Fruit fly (Drosophila melanogaster) whole organism, embryonic: ENCODE results near the gene Kap3.
A peak's percentile ranks its signal among the peaks of the same experiment; 100 is the strongest.

Experiments
- Abd-B ChIP-seq: fragments of 200-800 bp; sonication (Bioruptor generic); optimal IDR thresholded peaks from 2 replicates; lab custom pipeline; 2018; ENCODE audit warnings: missing biosample characterization, mild to moderate bottlenecking, missing genetic modification characterization, moderate library complexity
- C15 ChIP-seq: fragments of 200-800 bp; sonication (Bioruptor generic); IDR thresholded peaks from 3 replicates; pipeline ENCODE4 v1.3.6; 2022; ENCODE audit warnings: missing biosample characterization, missing genetic modification characterization
- CG10366 ChIP-seq: fragments of 200-800 bp; sonication (Bioruptor generic); IDR thresholded peaks from 2 replicates; pipeline ENCODE4 v1.3.6; 2022; ENCODE audit warnings: missing biosample characterization, missing genetic modification characterization
- CG10462 ChIP-seq: fragments of 200-800 bp; sonication (Bioruptor generic); optimal IDR thresholded peaks from 2 replicates; lab custom pipeline; 2016; ENCODE audit warnings: missing biosample characterization, missing genetic modification characterization
- CG10959 ChIP-seq: fragments of 200-800 bp; sonication (Bioruptor generic); IDR thresholded peaks from 2 replicates; pipeline ENCODE4 v1.3.6; 2022; ENCODE audit warnings: missing biosample characterization, missing genetic modification characterization
- CG11456 ChIP-seq: fragments of 200-800 bp; sonication (Bioruptor generic); IDR thresholded peaks from 3 replicates; pipeline ENCODE4 v1.3.6; 2022; ENCODE audit warnings: missing biosample characterization, missing genetic modification characterization
- CG14050 ChIP-seq: fragments of 200-800 bp; sonication (Bioruptor generic); IDR thresholded peaks from 3 replicates; pipeline ENCODE4 v1.3.6; 2022; ENCODE audit warnings: missing biosample characterization, missing genetic modification characterization
- CG14710 ChIP-seq: fragments of 200-800 bp; sonication (Bioruptor generic); optimal IDR thresholded peaks from 3 replicates; lab custom pipeline; 2019; ENCODE audit warnings: missing biosample characterization, mild to moderate bottlenecking, missing genetic modification characterization, moderate library complexity
- CG14965 ChIP-seq: fragments of 200-800 bp; sonication (Bioruptor generic); optimal IDR thresholded peaks from 2 replicates; lab custom pipeline; 2016; ENCODE audit warnings: missing biosample characterization, missing genetic modification characterization, borderline replicate concordance
- CG17328 ChIP-seq: fragments of 200-800 bp; sonication (Bioruptor generic); IDR thresholded peaks from 2 replicates; pipeline ENCODE4 v1.3.6; 2022; ENCODE audit warnings: missing biosample characterization, missing genetic modification characterization
- CG17361 ChIP-seq: fragments of 200-800 bp; sonication (Bioruptor generic); IDR thresholded peaks from 3 replicates; pipeline ENCODE4 v1.3.6; 2022; ENCODE audit warnings: missing biosample characterization, missing genetic modification characterization
- CG18262 ChIP-seq: fragments of 200-800 bp; optimal IDR thresholded peaks from 3 replicates; lab custom pipeline; 2019; ENCODE audit warnings: missing biosample characterization, mild to moderate bottlenecking, missing genetic modification characterization, moderate library complexity
- CG18599 ChIP-seq: fragments of 200-800 bp; sonication (Bioruptor generic); optimal IDR thresholded peaks from 3 replicates; lab custom pipeline; 2017; ENCODE audit warnings: missing biosample characterization, missing genetic modification characterization, mild to moderate bottlenecking, moderate library complexity, missing genetic modification reagents
- CG2120 ChIP-seq: fragments of 200-800 bp; sonication (Bioruptor generic); optimal IDR thresholded peaks from 3 replicates; lab custom pipeline; 2016; ENCODE audit warnings: missing biosample characterization, missing genetic modification characterization
- CG2712 ChIP-seq: fragments of 200-800 bp; optimal IDR thresholded peaks from 3 replicates; lab custom pipeline; 2019; ENCODE audit warnings: missing biosample characterization, mild to moderate bottlenecking, missing genetic modification characterization, moderate library complexity
- CG30403 ChIP-seq: fragments of 200-800 bp; sonication (Bioruptor generic); optimal IDR thresholded peaks from 3 replicates; lab custom pipeline; 2016; ENCODE audit warnings: missing biosample characterization, missing genetic modification characterization
- CG31441 ChIP-seq: fragments of 200-800 bp; sonication (Bioruptor generic); IDR thresholded peaks from 2 replicates; pipeline ENCODE4 v1.3.6; 2022; ENCODE audit warnings: missing biosample characterization, missing genetic modification characterization
- CG32532 ChIP-seq: fragments of 200-800 bp; sonication (Bioruptor generic); IDR thresholded peaks from 2 replicates; pipeline ENCODE4 v1.3.6; 2022; ENCODE audit warnings: missing biosample characterization, missing genetic modification characterization
- CG32767 ChIP-seq: fragments of 200-800 bp; sonication (Bioruptor generic); IDR thresholded peaks from 2 replicates; pipeline ENCODE4 v1.3.6; 2022; ENCODE audit warnings: missing biosample characterization, missing genetic modification characterization
- CG32772 ChIP-seq: fragments of 200-800 bp; sonication (Bioruptor generic); IDR thresholded peaks from 2 replicates; pipeline ENCODE4 v1.3.6; 2022; ENCODE audit warnings: missing biosample characterization, missing genetic modification characterization
- CG34422 ChIP-seq: fragments of 200-800 bp; sonication (Bioruptor generic); IDR thresholded peaks from 3 replicates; pipeline ENCODE4 v1.3.6; 2022; ENCODE audit warnings: missing biosample characterization, missing genetic modification characterization
- CG6175 ChIP-seq: fragments of 200-800 bp; sonication (Bioruptor generic); IDR thresholded peaks from 3 replicates; pipeline ENCODE4 v1.3.6; 2022; ENCODE audit warnings: missing biosample characterization, missing genetic modification characterization
- CG8290 ChIP-seq, 3 experiments: fragments of 200-800 bp; sonication (Bioruptor generic); optimal IDR thresholded peaks; 2 replicates each; lab custom pipeline; 2016 to 2019; ENCODE audit warnings: missing biosample characterization in 3 of 3, missing genetic modification characterization in 3 of 3, mild to moderate bottlenecking in 2 of 3, moderate library complexity in 1 of 3
- CG9932 ChIP-seq: fragments of 200-800 bp; sonication (Bioruptor generic); IDR thresholded peaks from 2 replicates; pipeline ENCODE4 v1.3.6; 2022; ENCODE audit warnings: missing biosample characterization, missing genetic modification characterization
- Dp ChIP-seq: fragments of 200-800 bp; sonication (Bioruptor generic); optimal IDR thresholded peaks from 2 replicates; lab custom pipeline; 2018; ENCODE audit warnings: missing biosample characterization, mild to moderate bottlenecking, missing genetic modification characterization, moderate library complexity
- Hmr ChIP-seq: fragments of 200-800 bp; sonication (Bioruptor generic); optimal IDR thresholded peaks from 3 replicates; lab custom pipeline; 2017; ENCODE audit warnings: mild to moderate bottlenecking, missing biosample characterization, missing genetic modification reagents, missing genetic modification characterization
- MBD-R2 ChIP-seq: fragments of 200-800 bp; sonication (Bioruptor generic); IDR thresholded peaks from 2 replicates; pipeline ENCODE4 v1.3.6; 2022; ENCODE audit warnings: missing biosample characterization, missing genetic modification characterization
- Meics ChIP-seq: fragments of 200-800 bp; sonication (Bioruptor generic); optimal IDR thresholded peaks from 2 replicates; lab custom pipeline; 2017; ENCODE audit warnings: missing biosample characterization, mild to moderate bottlenecking, missing genetic modification characterization
- NC2β ChIP-seq: fragments of 200-800 bp; sonication (Bioruptor generic); optimal IDR thresholded peaks from 2 replicates; lab custom pipeline; 2016; ENCODE audit warnings: missing biosample characterization, missing genetic modification characterization
- NFAT ChIP-seq: fragments of 200-800 bp; sonication (Bioruptor generic); IDR thresholded peaks from 2 replicates; pipeline ENCODE4 v1.3.6; 2022; ENCODE audit warnings: missing biosample characterization, missing genetic modification characterization
- Rfx ChIP-seq: fragments of 200-800 bp; sonication (Bioruptor generic); IDR thresholded peaks from 2 replicates; pipeline ENCODE4 v1.3.6; 2022; ENCODE audit warnings: missing biosample characterization, missing genetic modification characterization
- Taf1 ChIP-seq: fragments of 200-800 bp; sonication (Bioruptor generic); IDR thresholded peaks from 2 replicates; pipeline ENCODE4 v1.3.6; 2022; ENCODE audit warnings: missing biosample characterization, missing genetic modification characterization
- Xrp1 ChIP-seq: fragments of 200-800 bp; sonication (Bioruptor generic); IDR thresholded peaks from 2 replicates; pipeline ENCODE4 v1.3.6; 2022; ENCODE audit warnings: missing biosample characterization, missing genetic modification characterization
- al ChIP-seq: fragments of 200-800 bp; sonication (Bioruptor generic); IDR thresholded peaks from 2 replicates; pipeline ENCODE4 v1.3.6; 2022; ENCODE audit warnings: missing biosample characterization, missing genetic modification characterization
- bab2 ChIP-seq: fragments of 200-800 bp; sonication (Bioruptor generic); optimal IDR thresholded peaks from 2 replicates; lab custom pipeline; 2016; ENCODE audit warnings: missing biosample characterization, missing genetic modification characterization
- chif ChIP-seq, 2 experiments: fragments of 200-800 bp; sonication (Bioruptor generic); optimal IDR thresholded peaks; 3 replicates each; lab custom pipeline; 2016; ENCODE audit warnings: missing biosample characterization in 2 of 2, missing genetic modification characterization in 2 of 2
- dpn ChIP-seq, 2 experiments: fragments of 200-800 bp; sonication (Bioruptor generic); optimal IDR thresholded peaks; 3 replicates each; lab custom pipeline; 2016; ENCODE audit warnings: missing biosample characterization in 2 of 2, missing genetic modification characterization in 2 of 2
- hkb ChIP-seq, 2 experiments: fragments of 200-800 bp in 1 of 2; fragments of >200 bp in 1 of 2; sonication (Bioruptor generic) in 1 of 2; IDR thresholded peaks in 1 of 2; optimal IDR thresholded peaks in 1 of 2; 2 replicates each; pipeline versions ENCODE4 v1.3.6 to Lab custom; 2017 to 2022; ENCODE audit warnings: missing biosample characterization in 1 of 2, missing genetic modification characterization in 1 of 2
- jigr1 ChIP-seq: fragments of 200-800 bp; sonication (Bioruptor generic); IDR thresholded peaks from 3 replicates; pipeline ENCODE4 v1.3.6; 2022; ENCODE audit warnings: missing biosample characterization, missing genetic modification characterization
- ken ChIP-seq: fragments of 200-800 bp; sonication (Bioruptor generic); IDR thresholded peaks from 3 replicates; pipeline ENCODE4 v1.3.6; 2022; ENCODE audit warnings: missing biosample characterization, missing genetic modification characterization
- lab ChIP-seq: fragments of 200-800 bp; sonication (Bioruptor generic); optimal IDR thresholded peaks from 3 replicates; lab custom pipeline; 2017; ENCODE audit warnings: missing biosample characterization, missing genetic modification characterization, mild to moderate bottlenecking, moderate library complexity, missing genetic modification reagents
- prd ChIP-seq, 3 experiments: fragments of >200 bp in 2 of 3; fragments of 200-800 bp in 1 of 3; sonication (Bioruptor generic) in 1 of 3; optimal IDR thresholded peaks in 2 of 3; IDR thresholded peaks in 1 of 3; 2 replicates in 2 of 3; 3 replicates in 1 of 3; pipeline versions ENCODE4 v1.3.6 to Lab custom; 2017 to 2022; ENCODE audit warnings: missing biosample characterization in 1 of 3, missing genetic modification characterization in 1 of 3
- pum ChIP-seq: fragments of 200-800 bp; sonication (Bioruptor generic); optimal IDR thresholded peaks from 2 replicates; lab custom pipeline; 2016; ENCODE audit warnings: missing biosample characterization, missing genetic modification characterization
- sens ChIP-seq: fragments of 200-800 bp; sonication (Bioruptor generic); peaks from one replicate; lab custom pipeline; 2016; ENCODE audit warnings: missing biosample characterization, missing genetic modification characterization
- seq ChIP-seq: fragments of 200-800 bp; sonication (Bioruptor generic); IDR thresholded peaks from 2 replicates; pipeline ENCODE4 v1.3.6; 2022; ENCODE audit warnings: missing biosample characterization, missing genetic modification characterization
- sisA ChIP-seq: fragments of 200-800 bp; sonication (Bioruptor generic); IDR thresholded peaks from 2 replicates; pipeline ENCODE4 v1.3.6; 2022; ENCODE audit warnings: missing biosample characterization, missing genetic modification characterization
- sob ChIP-seq: fragments of 200-800 bp; sonication (Bioruptor generic); IDR thresholded peaks from 2 replicates; pipeline ENCODE4 v1.3.6; 2022; ENCODE audit warnings: missing biosample characterization, missing genetic modification characterization
- vvl ChIP-seq: fragments of 200-800 bp; sonication (Bioruptor generic); IDR thresholded peaks from 2 replicates; pipeline ENCODE4 v1.3.6; 2022; ENCODE audit warnings: missing biosample characterization, missing genetic modification characterization
- wdn ChIP-seq: fragments of 200-800 bp; sonication (Bioruptor generic); IDR thresholded peaks from 2 replicates; pipeline ENCODE4 v1.3.6; 2022; ENCODE audit warnings: missing biosample characterization, missing genetic modification characterization

Gene Kap3

dm6 chrX:11370792-11371191 lies 30.9 kb upstream of the Kap3 start (continued):
- TF ChIP-seq wdn (GFP tag; lab: Robert Waterston, UW): peak; percentile 31; the same call in 1 of the 2 replicates
- 0 out of 3 replicates have a peak, but pooled peaks have one; percentile 28 for TF ChIP-seq CG6175 (GFP tag; lab: Robert Waterston, UW)
- TF ChIP-seq prd (optimal IDR thresholded peaks at IDR 0.05; lab: Kevin White, UChicago): no peak
- TF ChIP-seq prd (GFP tag; IDR thresholded peaks at IDR 0.05; lab: Robert Waterston, UW): peak; percentile 70
- no peak for TF ChIP-seq Dp (GFP tag; lab: Kevin White, UChicago)
- TF ChIP-seq hkb (optimal IDR thresholded peaks at IDR 0.05; lab: Kevin White, UChicago): no peak
- TF ChIP-seq hkb (GFP tag; IDR thresholded peaks at IDR 0.05; lab: Robert Waterston, UW): 0 out of 2 replicates have a peak, but pooled peaks have one; percentile 31
- peak; percentile 15 for TF ChIP-seq CG18599 (GFP tag; lab: Kevin White, UChicago)
- TF ChIP-seq bab2 (GFP tag; lab: Kevin White, UChicago): no peak
- peak; percentile 39; the same call in 1 of the 3 replicates for TF ChIP-seq CG17361 (GFP tag; lab: Robert Waterston, UW)
- peak; percentile 28 for TF ChIP-seq CG18262 (tag; lab: Kevin White, UChicago)
- peak; percentile 52 for TF ChIP-seq CG10366 (GFP tag; lab: Robert Waterston, UW)
- no peak for TF ChIP-seq CG14710 (tag; lab: Kevin White, UChicago)
- TF ChIP-seq jigr1 (GFP tag; lab: Robert Waterston, UW): 0 out of 3 replicates have a peak, but pooled peaks have one; percentile 15
- 0 out of 2 replicates have a peak, but pooled peaks have one; percentile 21 for TF ChIP-seq CG10959 (GFP tag; lab: Robert Waterston, UW)
- TF ChIP-seq pum (GFP tag; lab: Kevin White, UChicago): no peak
- TF ChIP-seq vvl: peak; percentile 25; the same call in 1 of the 2 replicates
- TF ChIP-seq CG2120 (GFP tag; lab: Kevin White, UChicago): peak; percentile 27
- TF ChIP-seq CG2712 (tag; lab: Kevin White, UChicago): peak; percentile 30
- peak; percentile 54; the same call in 1 of the 2 replicates for TF ChIP-seq Taf1 (GFP tag; lab: Robert Waterston, UW)
- peak; percentile 25 for TF ChIP-seq Abd-B (GFP tag; lab: Kevin White, UChicago)
- peak; percentile 3 for TF ChIP-seq Meics
- TF ChIP-seq CG31441 (GFP tag; lab: Robert Waterston, UW): 0 out of 2 replicates have a peak, but pooled peaks have one; percentile 10
- no peak for TF ChIP-seq CG14965 (GFP tag; lab: Kevin White, UChicago)
- peak; percentile 40; the same call in 1 of the 3 replicates for TF ChIP-seq CG34422
- peak; percentile 64 for TF ChIP-seq CG9932 (GFP tag; lab: Robert Waterston, UW)
- TF ChIP-seq CG32767 (GFP tag; lab: Robert Waterston, UW): no peak
- TF ChIP-seq ken: no peak
- peak; percentile 49 for TF ChIP-seq sisA (GFP tag; lab: Robert Waterston, UW)
- TF ChIP-seq lab (GFP tag; lab: Kevin White, UChicago): peak; percentile 16
- TF ChIP-seq CG32772 (GFP tag; lab: Robert Waterston, UW): peak; percentile 30; the same call in 1 of the 2 replicates
- peak; percentile 56 for TF ChIP-seq Rfx
- peak; percentile 0 for TF ChIP-seq Hmr (GFP tag; lab: Kevin White, UChicago)
- TF ChIP-seq al (GFP tag; lab: Robert Waterston, UW): peak; percentile 40; the same call in 1 of the 2 replicates
- TF ChIP-seq dpn (GFP tag; optimal IDR thresholded peaks at IDR 0.05; lab: Kevin White, UChicago): no peak
- TF ChIP-seq sens (GFP tag; lab: Kevin White, UChicago): peak; percentile 79
- TF ChIP-seq chif (GFP tag; optimal IDR thresholded peaks at IDR 0.05; lab: Kevin White, UChicago): peak in 1 of 2 experiments; percentile 3
- TF ChIP-seq CG11456: 0 out of 3 replicates have a peak, but pooled peaks have one; percentile 47
- 0 out of 3 replicates have a peak, but pooled peaks have one; percentile 37 for TF ChIP-seq C15 (GFP tag; lab: Robert Waterston, UW)
- peak; percentile 52 for TF ChIP-seq Xrp1 (GFP tag; lab: Robert Waterston, UW)
- TF ChIP-seq CG30403 (GFP tag; lab: Kevin White, UChicago): peak; percentile 20
- peak; percentile 57 for TF ChIP-seq CG32532 (GFP tag; lab: Robert Waterston, UW)
- TF ChIP-seq NC2β (GFP tag; lab: Kevin White, UChicago): no peak
- TF ChIP-seq CG8290 (GFP tag; optimal IDR thresholded peaks at IDR 0.05; lab: Kevin White, UChicago): no peak
- TF ChIP-seq CG8290 (tag; optimal IDR thresholded peaks at IDR 0.05; lab: Kevin White, UChicago): no peak
- peak; percentile 39; the same call in 1 of the 3 replicates for TF ChIP-seq CG14050 (GFP tag; lab: Robert Waterston, UW)
- peak; percentile 39; the same call in 1 of the 2 replicates for TF ChIP-seq CG17328
- 0 out of 2 replicates have a peak, but pooled peaks have one; percentile 30 for TF ChIP-seq NFAT
- TF ChIP-seq MBD-R2 (GFP tag; lab: Robert Waterston, UW): 0 out of 2 replicates have a peak, but pooled peaks have one; percentile 19
- no peak for TF ChIP-seq CG10462 (GFP tag; lab: Kevin White, UChicago)
- TF ChIP-seq sob (GFP tag; lab: Robert Waterston, UW): peak; percentile 60; the same call in 1 of the 2 replicates
- peak; percentile 28; the same call in 1 of the 2 replicates for TF ChIP-seq seq
